Worm (Caenorhabditis elegans) whole organism, late embryonic: ENCODE measurements around the gene srsy-1.

Source experiments
- C08G9.2 ChIP-seq: sonication (generic microtip); optimal IDR thresholded peaks from 2 replicates; lab custom pipeline; 2016; ENCODE audit warnings: mild to moderate bottlenecking, missing genetic modification characterization, moderate library complexity, missing compliant biosample characterization
- C38D4.7 ChIP-seq: fragments of 200-800 bp; sonication (Bioruptor generic); optimal IDR thresholded peaks from 2 replicates; lab custom pipeline; 2018; ENCODE audit warnings: mild to moderate bottlenecking, missing genetic modification characterization, moderate library complexity, missing compliant biosample characterization
- F13H6.1 ChIP-seq: sonication (generic microtip); optimal IDR thresholded peaks from 2 replicates; lab custom pipeline; 2016; ENCODE audit warnings: missing genetic modification characterization, missing compliant biosample characterization
- K02D7.2 ChIP-seq: sonication (generic microtip); optimal IDR thresholded peaks from 2 replicates; lab custom pipeline; 2017; ENCODE audit warnings: mild to moderate bottlenecking, missing genetic modification characterization, missing compliant biosample characterization
- K09A11.1 ChIP-seq: sonication (generic microtip); optimal IDR thresholded peaks from 2 replicates; lab custom pipeline; 2017; ENCODE audit warnings: antibody characterized with exemption, mild to moderate bottlenecking, missing genetic modification characterization, missing compliant biosample characterization; ENCODE audit not compliant: insufficient read depth
- T23F11.4 ChIP-seq: fragments of 200-800 bp; sonication (Bioruptor generic); optimal IDR thresholded peaks from 2 replicates; lab custom pipeline; 2018; ENCODE audit warnings: mild to moderate bottlenecking, missing genetic modification characterization, missing compliant biosample characterization
- Y22D7AL.16 ChIP-seq: sonication (generic microtip); optimal IDR thresholded peaks from 2 replicates; lab custom pipeline; 2016; ENCODE audit warnings: missing genetic modification characterization, missing compliant biosample characterization
- ama-1 ChIP-seq: fragments of 150-350 bp; optimal IDR thresholded peaks from 2 replicates; lab custom pipeline; 2014
- ceh-14 ChIP-seq: sonication (generic microtip); optimal IDR thresholded peaks from 2 replicates; lab custom pipeline; 2016; ENCODE audit warnings: missing genotype, missing genetic modification characterization, missing compliant biosample characterization
- ceh-18 ChIP-seq: sonication (generic microtip); optimal IDR thresholded peaks from 2 replicates; lab custom pipeline; 2016; ENCODE audit warnings: missing genetic modification characterization, missing compliant biosample characterization
- ceh-19 ChIP-seq: fragments of 200-800 bp; sonication (Bioruptor generic); optimal IDR thresholded peaks from 2 replicates; lab custom pipeline; 2018; ENCODE audit warnings: mild to moderate bottlenecking, missing genetic modification characterization, missing compliant biosample characterization
- ceh-2 ChIP-seq: sonication (generic microtip); optimal IDR thresholded peaks from 2 replicates; lab custom pipeline; 2016; ENCODE audit warnings: missing genotype, missing genetic modification characterization, missing compliant biosample characterization
- ceh-22 ChIP-seq: sonication (generic microtip); optimal IDR thresholded peaks from 2 replicates; lab custom pipeline; 2017; ENCODE audit warnings: missing biosample characterization, missing genetic modification characterization
- ceh-24 ChIP-seq: sonication (generic microtip); optimal IDR thresholded peaks from 2 replicates; lab custom pipeline; 2016; ENCODE audit warnings: mild to moderate bottlenecking, missing genetic modification characterization, missing compliant biosample characterization
- ceh-30 ChIP-seq: fragments of 150-350 bp; optimal IDR thresholded peaks from 2 replicates; lab custom pipeline; 2014; ENCODE audit warnings: missing biosample characterization, missing genetic modification characterization
- ceh-31 ChIP-seq: sonication (generic microtip); optimal IDR thresholded peaks from 2 replicates; lab custom pipeline; 2016; ENCODE audit warnings: missing genetic modification characterization, missing compliant biosample characterization
- ceh-34 ChIP-seq: sonication (generic microtip); optimal IDR thresholded peaks from 2 replicates; lab custom pipeline; 2016; ENCODE audit warnings: mild to moderate bottlenecking, missing genetic modification characterization, missing compliant biosample characterization
- ceh-48 ChIP-seq: sonication (generic microtip); optimal IDR thresholded peaks from 2 replicates; lab custom pipeline; 2016; ENCODE audit warnings: missing genetic modification characterization, inconsistent platforms, missing compliant biosample characterization
- ceh-6 ChIP-seq: fragments of 200-800 bp; sonication (Bioruptor generic); optimal IDR thresholded peaks from 2 replicates; lab custom pipeline; 2018; ENCODE audit warnings: mild to moderate bottlenecking, missing genetic modification characterization, missing compliant biosample characterization
- ceh-9 ChIP-seq: sonication (generic microtip); optimal IDR thresholded peaks from 2 replicates; lab custom pipeline; 2016; ENCODE audit warnings: mild to moderate bottlenecking, missing genetic modification characterization, inconsistent platforms, missing compliant biosample characterization
- che-1 ChIP-seq: sonication (generic microtip); optimal IDR thresholded peaks from 2 replicates; lab custom pipeline; 2016; ENCODE audit warnings: mild to moderate bottlenecking, missing genetic modification characterization, missing compliant biosample characterization
- dmd-4 ChIP-seq: sonication (generic microtip); optimal IDR thresholded peaks from 2 replicates; lab custom pipeline; 2016; ENCODE audit warnings: borderline replicate concordance, missing genetic modification characterization, missing compliant biosample characterization
- dve-1 ChIP-seq: sonication (generic microtip); optimal IDR thresholded peaks from 2 replicates; lab custom pipeline; 2017; ENCODE audit warnings: antibody characterized with exemption, mild to moderate bottlenecking, missing genetic modification characterization, missing compliant biosample characterization
- elt-2 ChIP-seq: sonication (generic microtip); optimal IDR thresholded peaks from 2 replicates; lab custom pipeline; 2016; ENCODE audit warnings: missing genetic modification reagents, missing genetic modification characterization, missing compliant biosample characterization
- elt-4 ChIP-seq: sonication (generic microtip); optimal IDR thresholded peaks from 2 replicates; lab custom pipeline; 2016; ENCODE audit warnings: missing genetic modification characterization, missing compliant biosample characterization
- ets-4 ChIP-seq: sonication (generic microtip); optimal IDR thresholded peaks from 2 replicates; lab custom pipeline; 2016; ENCODE audit warnings: missing genetic modification characterization, missing compliant biosample characterization
- fax-1 ChIP-seq: sonication (generic microtip); optimal IDR thresholded peaks from 2 replicates; lab custom pipeline; 2016; ENCODE audit warnings: missing genotype, missing genetic modification characterization, missing compliant biosample characterization
- fkh-10 ChIP-seq: fragments of 150-350 bp; optimal IDR thresholded peaks from 2 replicates; lab custom pipeline; 2014; ENCODE audit warnings: missing biosample characterization, missing genetic modification reagents, missing genetic modification characterization
- gmeb-2 ChIP-seq: sonication (generic microtip); optimal IDR thresholded peaks from 2 replicates; lab custom pipeline; 2016; ENCODE audit warnings: missing genetic modification characterization, inconsistent platforms, missing compliant biosample characterization
- hlh-15 ChIP-seq: sonication (generic microtip); optimal IDR thresholded peaks from 2 replicates; lab custom pipeline; 2016; ENCODE audit warnings: missing genetic modification characterization, missing compliant biosample characterization
- hlh-30 ChIP-seq: sonication (generic microtip); optimal IDR thresholded peaks from 2 replicates; lab custom pipeline; 2017; ENCODE audit warnings: antibody characterized with exemption, missing genetic modification characterization, missing compliant biosample characterization; ENCODE audit not compliant: insufficient read depth
- lim-6 ChIP-seq: sonication (generic microtip); optimal IDR thresholded peaks from 2 replicates; lab custom pipeline; 2016; ENCODE audit warnings: missing genetic modification characterization, missing compliant biosample characterization
- madf-2 ChIP-seq: sonication (generic microtip); optimal IDR thresholded peaks from 2 replicates; lab custom pipeline; 2017; ENCODE audit warnings: missing genetic modification characterization, missing compliant biosample characterization
- nfya-1 ChIP-seq: sonication (generic microtip); optimal IDR thresholded peaks from 2 replicates; lab custom pipeline; 2017; ENCODE audit warnings: missing genetic modification characterization, mild to moderate bottlenecking, missing compliant biosample characterization, antibody characterized with exemption, moderate library complexity
- nhr-11 ChIP-seq: fragments of 150-350 bp; optimal IDR thresholded peaks from 2 replicates; lab custom pipeline; 2014; ENCODE audit warnings: missing biosample characterization, missing genetic modification characterization
- npax-4 ChIP-seq: sonication (generic microtip); optimal IDR thresholded peaks from 2 replicates; lab custom pipeline; 2016; ENCODE audit warnings: missing genetic modification characterization, missing compliant biosample characterization
- pag-3 ChIP-seq: sonication (generic microtip); optimal IDR thresholded peaks from 2 replicates; lab custom pipeline; 2016; ENCODE audit warnings: missing compliant biosample characterization, missing genetic modification characterization, borderline replicate concordance
- pat-9 ChIP-seq: fragments of 200-800 bp; sonication (Bioruptor generic); optimal IDR thresholded peaks from 2 replicates; lab custom pipeline; 2018; ENCODE audit warnings: mild to moderate bottlenecking, missing genetic modification characterization, moderate library complexity, missing compliant biosample characterization
- pax-1 ChIP-seq: fragments of 150-350 bp; optimal IDR thresholded peaks from 2 replicates; lab custom pipeline; 2014; ENCODE audit warnings: missing biosample characterization, missing genetic modification characterization
- pha-2 ChIP-seq: sonication (generic microtip); optimal IDR thresholded peaks from 2 replicates; lab custom pipeline; 2017; ENCODE audit warnings: mild to moderate bottlenecking, missing genetic modification characterization, missing compliant biosample characterization
- pha-4 ChIP-seq: fragments of 150-350 bp; optimal IDR thresholded peaks from 2 replicates; lab custom pipeline; 2018; ENCODE audit warnings: missing biosample characterization, missing genetic modification reagents, missing genetic modification characterization
- pqm-1 ChIP-seq: sonication (generic microtip); optimal IDR thresholded peaks from 2 replicates; lab custom pipeline; 2016; ENCODE audit warnings: missing genetic modification characterization, missing compliant biosample characterization
- ref-2 ChIP-seq: sonication (generic microtip); optimal IDR thresholded peaks from 2 replicates; lab custom pipeline; 2016; ENCODE audit warnings: missing genetic modification characterization, missing compliant biosample characterization
- rnt-1 ChIP-seq: sonication (generic microtip); optimal IDR thresholded peaks from 2 replicates; lab custom pipeline; 2016; ENCODE audit warnings: missing genetic modification characterization, missing compliant biosample characterization
- sox-2 ChIP-seq: fragments of 200-800 bp; sonication (Bioruptor generic); IDR thresholded peaks from 2 replicates; pipeline ENCODE4 v1.3.6; 2022; ENCODE audit warnings: missing genetic modification reagents, missing genetic modification characterization, missing compliant biosample characterization
- syd-9 ChIP-seq: sonication (generic microtip); optimal IDR thresholded peaks from 2 replicates; lab custom pipeline; 2016; ENCODE audit warnings: mild to moderate bottlenecking, missing genetic modification characterization, moderate library complexity, missing compliant biosample characterization
- tbx-2 ChIP-seq: sonication (generic microtip); optimal IDR thresholded peaks from 2 replicates; lab custom pipeline; 2016; ENCODE audit warnings: missing genetic modification characterization, missing compliant biosample characterization
- unc-55 ChIP-seq: sonication (generic microtip); optimal IDR thresholded peaks from 2 replicates; lab custom pipeline; 2017; ENCODE audit warnings: missing biosample characterization, missing genetic modification reagents, missing genetic modification characterization
- ztf-16 ChIP-seq: sonication (generic microtip); optimal IDR thresholded peaks from 2 replicates; lab custom pipeline; 2017; ENCODE audit warnings: missing genetic modification characterization, missing compliant biosample characterization

The srsy-1 gene

DNA sequence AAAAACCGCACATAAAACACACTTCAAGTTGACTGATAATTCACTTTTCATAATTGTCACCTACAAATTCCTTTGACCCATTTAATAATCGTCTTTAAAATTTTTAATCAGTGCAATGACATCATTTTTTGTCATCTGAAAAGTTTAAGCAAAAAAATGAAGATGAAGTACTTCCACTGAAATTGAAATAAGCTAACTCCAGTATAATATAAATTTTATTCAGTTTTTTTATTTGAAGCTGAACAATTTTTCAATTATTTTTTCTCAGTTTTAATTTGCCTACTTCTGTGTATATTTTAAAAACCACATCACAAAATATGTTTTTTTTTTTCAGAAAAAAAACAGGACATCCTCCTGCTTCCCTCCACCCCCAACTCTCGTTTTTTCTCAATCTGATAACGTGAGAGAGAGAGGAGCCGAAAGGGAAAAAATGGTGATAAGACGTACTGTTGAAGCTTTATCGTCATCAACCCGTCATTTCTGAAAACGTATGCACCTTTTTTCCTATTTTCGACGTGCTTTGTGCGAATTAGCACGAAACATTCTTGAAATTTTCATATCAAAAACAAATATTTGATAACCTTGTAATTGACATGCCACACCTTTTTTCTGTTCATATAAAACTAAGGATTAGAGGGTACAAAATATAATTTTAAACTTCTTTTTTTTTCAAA is 11.9 kb upstream of the srsy-1 start, which contains the start of the genes C04G6.11 and mpk-2:
C04G6.11 (minus strand) TSS at position 51 of the 674 bp plus-strand sequence.
mpk-2 (plus strand) TSS at position 335 of the 674 bp plus-strand sequence.
- TF ChIP-seq elt-2 (tag; lab: Kevin White, UChicago) (peak; percentile 70), rnt-1 (tag; lab: Kevin White, UChicago) (no peak)

DNA sequence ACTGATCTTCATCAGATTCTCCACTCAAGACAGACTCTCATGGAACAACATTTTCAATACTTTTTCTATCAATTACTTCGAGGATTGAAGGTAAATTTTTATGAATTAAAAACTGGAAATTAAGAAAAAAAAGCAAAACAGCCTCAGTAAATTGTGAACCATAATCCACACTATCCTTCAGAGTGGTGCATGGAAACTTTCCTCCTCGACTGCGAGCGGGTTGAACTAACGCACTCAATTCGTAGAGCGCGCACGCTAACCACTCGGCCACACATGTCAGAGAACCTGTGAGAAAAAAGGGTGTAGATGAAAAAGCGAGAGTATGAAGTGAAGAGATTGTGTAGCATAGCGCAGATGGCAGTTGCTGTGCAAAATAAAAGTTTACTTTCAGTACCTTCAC is 10.8 kb upstream of the srsy-1 start:
- TF ChIP-seq ceh-19 (GFP tag; lab: Kevin White, UChicago) (peak; percentile 97), npax-4 (peak; percentile 92), pat-9 (tag; lab: Kevin White, UChicago) (peak; percentile 98), ceh-14 (tag; lab: Kevin White, UChicago) (peak; percentile 94), K02D7.2 (tag; lab: Kevin White, UChicago) (peak; percentile 95), ceh-30 (tag; lab: Kevin White, UChicago) (peak; percentile 74), gmeb-2 (tag; lab: Kevin White, UChicago) (peak; percentile 98), dmd-4 (tag; lab: Kevin White, UChicago) (peak; percentile 96), nfya-1 (tag; lab: Kevin White, UChicago) (peak; percentile 88), lim-6 (tag; lab: Kevin White, UChicago) (peak; percentile 94), unc-55 (no peak), tbx-2 (tag; lab: Kevin White, UChicago) (peak; percentile 92), pqm-1 (tag; lab: Kevin White, UChicago) (peak; percentile 93), nhr-11 (tag; lab: Kevin White, UChicago) (no peak), C08G9.2 (peak; percentile 88), fax-1 (tag; lab: Kevin White, UChicago) (peak; percentile 95), pha-4 (no peak), pag-3 (tag; lab: Kevin White, UChicago) (peak; percentile 68), ceh-22 (tag; lab: Kevin White, UChicago) (peak; percentile 28), ets-4 (tag; lab: Kevin White, UChicago) (peak; percentile 51), C38D4.7 (GFP tag; lab: Kevin White, UChicago) (peak; percentile 96), ceh-2 (tag; lab: Kevin White, UChicago) (peak; percentile 86), ceh-34 (tag; lab: Kevin White, UChicago) (peak; percentile 95), K09A11.1 (tag; lab: Kevin White, UChicago) (peak; percentile 90), pax-1 (no peak), ceh-6 (GFP tag; lab: Kevin White, UChicago) (peak; percentile 98), madf-2 (tag; lab: Kevin White, UChicago) (peak; percentile 96), ceh-48 (peak; percentile 89), rnt-1 (tag; lab: Kevin White, UChicago) (peak; percentile 88), sox-2 (peak; percentile 97), ztf-16 (tag; lab: Kevin White, UChicago) (peak; percentile 96), Y22D7AL.16 (peak; percentile 98), ceh-18 (tag; lab: Kevin White, UChicago) (peak; percentile 90), ceh-24 (tag; lab: Kevin White, UChicago) (peak; percentile 86), ceh-9 (peak; percentile 91), dve-1 (tag; lab: Kevin White, UChicago) (peak; percentile 93), hlh-15 (tag; lab: Kevin White, UChicago) (peak; percentile 96), fkh-10 (GFP tag; lab: Kevin White, UChicago) (peak; percentile 79), elt-2 (tag; lab: Kevin White, UChicago) (peak; percentile 100), syd-9 (peak; percentile 96), pha-2 (tag; lab: Kevin White, UChicago) (peak; percentile 93), che-1 (peak; percentile 96), ref-2 (peak; percentile 93), T23F11.4 (GFP tag; lab: Kevin White, UChicago) (peak; percentile 98), ceh-31 (peak; percentile 81), F13H6.1 (tag; lab: Kevin White, UChicago) (peak; percentile 92), elt-4 (tag; lab: Kevin White, UChicago) (peak; percentile 93), ama-1 (lab: Kevin White, UChicago) (no peak), hlh-30 (peak; percentile 75)
